Fruit fly (Drosophila melanogaster) whole organism, embryonic: ENCODE data around the gene CG43339.
A peak's percentile ranks its signal among the peaks of the same experiment; 100 is the strongest.

Experiments used
- Atf3 ChIP-seq: fragments of 200-800 bp; sonication (Bioruptor generic); optimal IDR thresholded peaks from 3 replicates; lab custom pipeline; 2016; ENCODE audit warnings: missing biosample characterization, missing genetic modification characterization
- Bdp1 ChIP-seq: fragments of 200-800 bp; sonication (Bioruptor generic); optimal IDR thresholded peaks from 3 replicates; lab custom pipeline; 2016; ENCODE audit warnings: missing biosample characterization, missing genetic modification characterization
- Blimp-1 ChIP-seq: fragments of 200-800 bp; sonication (Bioruptor generic); optimal IDR thresholded peaks from 3 replicates; lab custom pipeline; 2018; ENCODE audit warnings: missing biosample characterization, missing genetic modification characterization, mild to moderate bottlenecking, moderate library complexity, missing genetic modification reagents
- CG10543 ChIP-seq: fragments of 200-800 bp; sonication (Bioruptor generic); optimal IDR thresholded peaks from 3 replicates; lab custom pipeline; 2017; ENCODE audit warnings: missing biosample characterization, mild to moderate bottlenecking, missing genetic modification characterization, moderate library complexity
- CG11247 ChIP-seq: fragments of 200-800 bp; sonication (Bioruptor generic); IDR thresholded peaks from 2 replicates; pipeline ENCODE4 v1.3.6; 2022; ENCODE audit warnings: missing biosample characterization, missing genetic modification characterization
- CG11560 ChIP-seq: fragments of 200-800 bp; sonication (Bioruptor generic); IDR thresholded peaks from 3 replicates; pipeline ENCODE4 v1.3.6; 2022; ENCODE audit warnings: missing biosample characterization, missing genetic modification characterization
- CG12391 ChIP-seq: fragments of 200-800 bp; sonication (Bioruptor generic); optimal IDR thresholded peaks from 3 replicates; lab custom pipeline; 2018; ENCODE audit warnings: missing biosample characterization, mild to moderate bottlenecking, missing genetic modification characterization, moderate library complexity
- CG12769 ChIP-seq: fragments of 200-800 bp; sonication (Bioruptor generic); optimal IDR thresholded peaks from 2 replicates; lab custom pipeline; 2019; ENCODE audit warnings: missing biosample characterization, mild to moderate bottlenecking, missing genetic modification characterization, moderate library complexity
- CG13775 ChIP-seq: fragments of 200-800 bp; sonication (Bioruptor generic); optimal IDR thresholded peaks from 3 replicates; lab custom pipeline; 2017; ENCODE audit warnings: missing biosample characterization, mild to moderate bottlenecking, missing genetic modification characterization
- CG14050 ChIP-seq: fragments of 200-800 bp; sonication (Bioruptor generic); IDR thresholded peaks from 3 replicates; pipeline ENCODE4 v1.3.6; 2022; ENCODE audit warnings: missing biosample characterization, missing genetic modification characterization
- CG14710 ChIP-seq: fragments of 200-800 bp; sonication (Bioruptor generic); optimal IDR thresholded peaks from 3 replicates; lab custom pipeline; 2019; ENCODE audit warnings: missing biosample characterization, mild to moderate bottlenecking, missing genetic modification characterization, moderate library complexity
- CG14860 ChIP-seq: fragments of 200-800 bp; sonication (Bioruptor generic); IDR thresholded peaks from 3 replicates; pipeline ENCODE4 v1.3.6; 2022; ENCODE audit warnings: missing biosample characterization, missing genetic modification characterization; ENCODE audit not compliant: partially characterized antibody
- CG14965 ChIP-seq: fragments of 200-800 bp; sonication (Bioruptor generic); optimal IDR thresholded peaks from 2 replicates; lab custom pipeline; 2016; ENCODE audit warnings: missing biosample characterization, missing genetic modification characterization, borderline replicate concordance
- CG16863 ChIP-seq: fragments of 200-800 bp; sonication (Bioruptor generic); optimal IDR thresholded peaks from 3 replicates; lab custom pipeline; 2016; ENCODE audit warnings: missing biosample characterization, missing genetic modification characterization
- CG17359 ChIP-seq: fragments of 200-800 bp; sonication (Bioruptor generic); optimal IDR thresholded peaks from 3 replicates; lab custom pipeline; 2018; ENCODE audit warnings: missing biosample characterization, mild to moderate bottlenecking, missing genetic modification characterization, moderate library complexity
- CG17568 ChIP-seq: fragments of 200-800 bp; sonication (Bioruptor generic); optimal IDR thresholded peaks from 2 replicates; lab custom pipeline; 2018; ENCODE audit warnings: missing biosample characterization, mild to moderate bottlenecking, missing genetic modification characterization, moderate library complexity
- CG18262 ChIP-seq: fragments of 200-800 bp; optimal IDR thresholded peaks from 3 replicates; lab custom pipeline; 2019; ENCODE audit warnings: missing biosample characterization, mild to moderate bottlenecking, missing genetic modification characterization, moderate library complexity
- CG30403 ChIP-seq: fragments of 200-800 bp; sonication (Bioruptor generic); optimal IDR thresholded peaks from 3 replicates; lab custom pipeline; 2016; ENCODE audit warnings: missing biosample characterization, missing genetic modification characterization
- CG3995 ChIP-seq: fragments of 200-800 bp; sonication (Bioruptor generic); optimal IDR thresholded peaks from 3 replicates; lab custom pipeline; 2016; ENCODE audit warnings: missing biosample characterization, missing genetic modification characterization
- CG4854 ChIP-seq: fragments of 200-800 bp; sonication (Bioruptor generic); optimal IDR thresholded peaks from 2 replicates; lab custom pipeline; 2016; ENCODE audit warnings: missing biosample characterization, missing genetic modification characterization, inconsistent platforms
- CG6272 ChIP-seq: fragments of 200-800 bp; sonication (Bioruptor generic); IDR thresholded peaks from 2 replicates; pipeline ENCODE4 v1.3.6; 2022; ENCODE audit warnings: missing biosample characterization, missing genetic modification characterization
- CG7357 ChIP-seq: fragments of 200-800 bp; sonication (Bioruptor generic); IDR thresholded peaks from 3 replicates; pipeline ENCODE4 v1.3.6; 2022; ENCODE audit warnings: missing biosample characterization, missing genetic modification characterization
- CG8478 ChIP-seq: fragments of >200 bp; optimal IDR thresholded peaks from 2 replicates; lab custom pipeline; 2018
- CG8765 ChIP-seq: fragments of 200-800 bp; sonication (Bioruptor generic); IDR thresholded peaks from 2 replicates; pipeline ENCODE4 v1.3.6; 2022; ENCODE audit warnings: missing biosample characterization, missing genetic modification characterization
- CG9215 ChIP-seq: fragments of 200-800 bp; sonication (Bioruptor generic); IDR thresholded peaks from 2 replicates; pipeline ENCODE4 v1.3.6; 2022; ENCODE audit warnings: missing biosample characterization, missing genetic modification characterization
- CrebB ChIP-seq: fragments of 200-800 bp; sonication (Bioruptor generic); optimal IDR thresholded peaks from 3 replicates; lab custom pipeline; 2018; ENCODE audit warnings: missing biosample characterization, mild to moderate bottlenecking, missing genetic modification characterization
- H2.0 ChIP-seq: fragments of 200-800 bp; sonication (Bioruptor generic); IDR thresholded peaks from 2 replicates; pipeline ENCODE4 v1.3.6; 2022; ENCODE audit warnings: missing biosample characterization, missing genetic modification characterization
- HLH3B ChIP-seq: fragments of 200-800 bp; sonication (Bioruptor generic); IDR thresholded peaks from 2 replicates; pipeline ENCODE4 v1.3.6; 2022; ENCODE audit warnings: missing biosample characterization, missing genetic modification characterization
- Hmr ChIP-seq: fragments of 200-800 bp; sonication (Bioruptor generic); optimal IDR thresholded peaks from 3 replicates; lab custom pipeline; 2017; ENCODE audit warnings: mild to moderate bottlenecking, missing biosample characterization, missing genetic modification reagents, missing genetic modification characterization
- Mes4 ChIP-seq: fragments of 200-800 bp; sonication (Bioruptor generic); optimal IDR thresholded peaks from 2 replicates; lab custom pipeline; 2016; ENCODE audit warnings: missing biosample characterization, missing genetic modification characterization
- Mrtf ChIP-seq: fragments of 200-800 bp; sonication (Bioruptor generic); IDR thresholded peaks from 3 replicates; pipeline ENCODE4 v1.3.6; 2022; ENCODE audit warnings: missing biosample characterization, missing genetic modification characterization
- TFAM ChIP-seq: fragments of 200-800 bp; sonication (Bioruptor generic); optimal IDR thresholded peaks from 2 replicates; lab custom pipeline; 2017; ENCODE audit warnings: missing biosample characterization, missing genetic modification characterization, inconsistent platforms
- Tbp ChIP-seq: fragments of >200 bp; optimal IDR thresholded peaks from 2 replicates; lab custom pipeline; 2018; ENCODE audit warnings: missing biosample characterization, missing genetic modification characterization
- Usf ChIP-seq: fragments of 200-800 bp; sonication (Bioruptor generic); optimal IDR thresholded peaks from 2 replicates; lab custom pipeline; 2017; ENCODE audit warnings: missing genotype, missing biosample characterization, missing genetic modification characterization
- cato ChIP-seq: fragments of 200-800 bp; sonication (Bioruptor generic); optimal IDR thresholded peaks from 2 replicates; lab custom pipeline; 2016; ENCODE audit warnings: missing biosample characterization, missing genetic modification characterization, borderline replicate concordance
- chm ChIP-seq: fragments of 200-800 bp; sonication (Bioruptor generic); IDR thresholded peaks from 2 replicates; pipeline ENCODE4 v1.3.6; 2022; ENCODE audit warnings: missing biosample characterization, missing genetic modification characterization
- chn ChIP-seq: fragments of 200-800 bp; sonication (Bioruptor generic); optimal IDR thresholded peaks from 2 replicates; lab custom pipeline; 2016; ENCODE audit warnings: missing biosample characterization, missing genetic modification characterization
- emc ChIP-seq: fragments of 200-800 bp; sonication (Bioruptor generic); optimal IDR thresholded peaks from 2 replicates; lab custom pipeline; 2016; ENCODE audit warnings: missing biosample characterization, missing genetic modification characterization
- gt ChIP-seq: fragments of 200-800 bp; sonication (Bioruptor generic); IDR thresholded peaks from 2 replicates; pipeline ENCODE4 v1.3.6; 2022; ENCODE audit warnings: missing biosample characterization, missing genetic modification characterization
- her ChIP-seq: fragments of 200-800 bp; sonication (Bioruptor generic); optimal IDR thresholded peaks from 2 replicates; lab custom pipeline; 2016; ENCODE audit warnings: missing biosample characterization, missing genetic modification characterization
- kah ChIP-seq: fragments of 200-800 bp; sonication (Bioruptor generic); optimal IDR thresholded peaks from 2 replicates; lab custom pipeline; 2018; ENCODE audit warnings: missing biosample characterization, mild to moderate bottlenecking, missing genetic modification characterization
- lbe ChIP-seq: fragments of 200-800 bp; sonication (Bioruptor generic); optimal IDR thresholded peaks from 2 replicates; lab custom pipeline; 2016; ENCODE audit warnings: missing biosample characterization, mild to moderate bottlenecking, missing genetic modification characterization
- maf-S ChIP-seq: fragments of 200-800 bp; sonication (Bioruptor generic); optimal IDR thresholded peaks from 2 replicates; lab custom pipeline; 2016; ENCODE audit warnings: missing biosample characterization, missing genetic modification characterization
- mirr ChIP-seq: fragments of 200-800 bp; sonication (Bioruptor generic); optimal IDR thresholded peaks from 3 replicates; lab custom pipeline; 2018; ENCODE audit warnings: missing biosample characterization, mild to moderate bottlenecking, missing genetic modification characterization
- org-1 ChIP-seq: fragments of 200-800 bp; sonication (Bioruptor generic); optimal IDR thresholded peaks from 2 replicates; lab custom pipeline; 2017; ENCODE audit warnings: missing biosample characterization, missing genetic modification characterization
- otp ChIP-seq: fragments of 200-800 bp; sonication (Bioruptor generic); IDR thresholded peaks from 3 replicates; pipeline ENCODE4, ENCODE4 v1.3.6; 2022; ENCODE audit warnings: missing biosample characterization, missing genetic modification characterization
- pros ChIP-seq: fragments of 200-800 bp; sonication (Bioruptor generic); optimal IDR thresholded peaks from 3 replicates; lab custom pipeline; 2019; ENCODE audit warnings: missing biosample characterization, mild to moderate bottlenecking, missing genetic modification characterization, moderate library complexity
- pum ChIP-seq: fragments of 200-800 bp; sonication (Bioruptor generic); optimal IDR thresholded peaks from 2 replicates; lab custom pipeline; 2016; ENCODE audit warnings: missing biosample characterization, missing genetic modification characterization
- ro ChIP-seq: fragments of 200-800 bp; sonication (Bioruptor generic); IDR thresholded peaks from 2 replicates; pipeline ENCODE4 v1.3.6; 2022; ENCODE audit warnings: missing biosample characterization, missing genetic modification characterization
- row ChIP-seq: fragments of 200-800 bp; sonication (Bioruptor generic); IDR thresholded peaks from 3 replicates; pipeline ENCODE4 v1.3.6; 2022; ENCODE audit warnings: missing biosample characterization, missing genetic modification characterization
- sd ChIP-seq: fragments of 200-800 bp; sonication (Bioruptor generic); optimal IDR thresholded peaks from 3 replicates; lab custom pipeline; 2018; ENCODE audit warnings: missing biosample characterization, mild to moderate bottlenecking, missing genetic modification characterization, moderate library complexity
- zf30C ChIP-seq: fragments of 200-800 bp; sonication (Bioruptor generic); optimal IDR thresholded peaks from 3 replicates; lab custom pipeline; 2018; ENCODE audit warnings: missing biosample characterization, mild to moderate bottlenecking, missing genetic modification characterization

The CG43339 gene

dm6 chr2L:18695404-18695804 is 22.3 kb upstream of the CG43339 start, which contains the start of the genes CG10383 and CG10338 (continued):
- TF ChIP-seq CG4854 (peak; percentile 58), CG6272 (peak; percentile 88), kah (GFP tag; lab: Kevin White, UChicago) (peak; percentile 13), pum (GFP tag; lab: Kevin White, UChicago) (peak; percentile 91), Tbp (GFP tag; lab: Kevin White, UChicago) (no peak), Blimp-1 (peak; percentile 92), otp (GFP tag; lab: Robert Waterston, UW) (peak; percentile 88), CG12769 (tag; lab: Kevin White, UChicago) (peak; percentile 93), gt (GFP tag; lab: Robert Waterston, UW) (peak; percentile 68), sd (tag; lab: Kevin White, UChicago) (peak; percentile 84), ro (GFP tag; lab: Robert Waterston, UW) (peak; percentile 38; the same call in 1 of the 2 replicates), CG17359 (tag; lab: Kevin White, UChicago) (peak; percentile 84), Usf (GFP tag; lab: Kevin White, UChicago) (peak; percentile 59), CG18262 (peak; percentile 73), pros (no peak), CG9215 (GFP tag; lab: Robert Waterston, UW) (peak; percentile 86), CG11247 (GFP tag; lab: Robert Waterston, UW) (peak; percentile 90), her (GFP tag; lab: Kevin White, UChicago) (peak; percentile 89), CG14965 (GFP tag; lab: Kevin White, UChicago) (peak; percentile 28), CG3995 (peak; percentile 18), HLH3B (GFP tag; lab: Robert Waterston, UW) (peak; percentile 90), Hmr (GFP tag; lab: Kevin White, UChicago) (peak; percentile 90), chn (GFP tag; lab: Kevin White, UChicago) (peak; percentile 96), CG8765 (peak; percentile 54; the same call in 1 of the 2 replicates), CG14050 (peak; percentile 87), Bdp1 (GFP tag; lab: Kevin White, UChicago) (peak; percentile 77), CG30403 (GFP tag; lab: Kevin White, UChicago) (peak; percentile 87), CG10543 (GFP tag; lab: Kevin White, UChicago) (peak; percentile 76), row (GFP tag; lab: Robert Waterston, UW) (peak; percentile 95), TFAM (GFP tag; lab: Kevin White, UChicago) (no peak), CG8478 (lab: Kevin White, UChicago) (no peak), CrebB (tag; lab: Kevin White, UChicago) (peak; percentile 61), chm (GFP tag; lab: Robert Waterston, UW) (peak; percentile 89), CG11560 (peak; percentile 66; the same call in 2 of the 3 replicates), emc (GFP tag; lab: Kevin White, UChicago) (peak; percentile 82), org-1 (peak; percentile 57), CG14710 (peak; percentile 79), Atf3 (GFP tag; lab: Kevin White, UChicago) (peak; percentile 89), zf30C (GFP tag; lab: Kevin White, UChicago) (no peak), CG12391 (tag; lab: Kevin White, UChicago) (peak; percentile 80), cato (GFP tag; lab: Kevin White, UChicago) (peak; percentile 69), CG16863 (peak; percentile 83), maf-S (GFP tag; lab: Kevin White, UChicago) (peak; percentile 88), Mes4 (GFP tag; lab: Kevin White, UChicago) (peak; percentile 70), lbe (peak; percentile 82), Mrtf (peak; percentile 83), H2.0 (GFP tag; lab: Robert Waterston, UW) (peak; percentile 88), CG13775 (GFP tag; lab: Kevin White, UChicago) (peak; percentile 81), CG17568 (GFP tag; lab: Kevin White, UChicago) (peak; percentile 64), CG14860 (GFP tag; lab: Robert Waterston, UW) (no peak), CG7357 (GFP tag; lab: Robert Waterston, UW) (peak; percentile 65; the same call in 2 of the 3 replicates), mirr (GFP tag; lab: Kevin White, UChicago) (peak; percentile 41)
